Worm (Caenorhabditis elegans) whole organism, young adult: ENCODE data around the gene bath-39.

Experiments used
- B0261.1 ChIP-seq: sonication (generic microtip); optimal IDR thresholded peaks from 2 replicates; lab custom pipeline; 2016; ENCODE audit warnings: mild to moderate bottlenecking, missing genetic modification characterization, moderate library complexity, missing compliant biosample characterization
- F23B12.7 ChIP-seq: sonication (generic microtip); optimal IDR thresholded peaks from 2 replicates; lab custom pipeline; 2017; ENCODE audit warnings: missing genetic modification characterization, mild to moderate bottlenecking, missing compliant biosample characterization, antibody characterized with exemption, moderate library complexity; ENCODE audit not compliant: insufficient read depth
- F33H1.4 ChIP-seq: fragments of 200-800 bp; sonication (Bioruptor generic); IDR thresholded peaks from 2 replicates; pipeline ENCODE4 v1.3.6; 2022; ENCODE audit warnings: missing genetic modification reagents, missing genetic modification characterization, missing compliant biosample characterization
- F55B11.4 ChIP-seq: sonication (generic microtip); optimal IDR thresholded peaks from 2 replicates; lab custom pipeline; 2016; ENCODE audit warnings: missing compliant biosample characterization, missing genetic modification characterization, borderline replicate concordance; ENCODE audit not compliant: insufficient read depth
- K12H6.12 ChIP-seq: fragments of 200-800 bp; sonication (Bioruptor generic); optimal IDR thresholded peaks from 2 replicates; lab custom pipeline; 2018; ENCODE audit warnings: mild to moderate bottlenecking, missing genetic modification characterization, missing compliant biosample characterization
- T07F8.4 ChIP-seq: sonication (generic microtip); optimal IDR thresholded peaks from 2 replicates; lab custom pipeline; 2016; ENCODE audit warnings: mild to moderate bottlenecking, missing genetic modification characterization, moderate library complexity, missing compliant biosample characterization
- Y53G8AR.9 ChIP-seq: fragments of 200-800 bp; sonication (Bioruptor generic); conservative IDR thresholded peaks from 2 replicates; pipeline ENCODE4 v1.3.6; 2022; ENCODE audit warnings: missing genetic modification reagents, missing genetic modification characterization, missing compliant biosample characterization
- Y67H2A.10 ChIP-seq: fragments of 200-800 bp; sonication (Bioruptor generic); conservative IDR thresholded peaks from 2 replicates; pipeline ENCODE4 v1.3.6; 2022; ENCODE audit warnings: missing genetic modification reagents, missing genetic modification characterization, missing compliant biosample characterization
- Y95B8A.8 ChIP-seq: fragments of 200-800 bp; sonication (Bioruptor generic); IDR thresholded peaks from 2 replicates; pipeline ENCODE4 v1.3.6; 2022; ENCODE audit warnings: missing genetic modification reagents, missing genetic modification characterization, missing compliant biosample characterization
- ZK185.1 ChIP-seq: sonication (generic microtip); optimal IDR thresholded peaks from 2 replicates; lab custom pipeline; 2016; ENCODE audit warnings: mild to moderate bottlenecking, missing genetic modification characterization, missing compliant biosample characterization; ENCODE audit not compliant: poor library complexity, severe bottlenecking
- attf-3 ChIP-seq: fragments of 200-800 bp; sonication (Bioruptor generic); conservative IDR thresholded peaks from 2 replicates; pipeline ENCODE4 v1.3.6; 2022; ENCODE audit warnings: missing genetic modification reagents, missing genetic modification characterization, missing compliant biosample characterization
- attf-6 ChIP-seq: fragments of 200-800 bp; sonication (Bioruptor generic); IDR thresholded peaks from 2 replicates; pipeline ENCODE4 v1.3.6; 2022; ENCODE audit warnings: missing genetic modification reagents, missing genetic modification characterization, missing compliant biosample characterization
- cebp-1 ChIP-seq, 2 experiments: fragments of 200-800 bp in 1 of 2; sonication (Bioruptor generic) in 1 of 2; sonication (generic microtip) in 1 of 2; IDR thresholded peaks in 1 of 2; optimal IDR thresholded peaks in 1 of 2; 2 replicates each; pipeline versions ENCODE4 v1.3.6 to Lab custom; 2017 to 2022; ENCODE audit warnings: missing compliant biosample characterization in 2 of 2, missing genetic modification characterization in 2 of 2, mild to moderate bottlenecking in 1 of 2, missing genetic modification reagents in 1 of 2, moderate library complexity in 1 of 2
- cebp-2 ChIP-seq: fragments of 200-800 bp; sonication (Bioruptor generic); IDR thresholded peaks from 2 replicates; pipeline ENCODE4 v1.3.6; 2022; ENCODE audit warnings: missing genetic modification characterization, missing compliant biosample characterization
- ceh-40 ChIP-seq: fragments of 200-800 bp; sonication (Bioruptor generic); IDR thresholded peaks from 2 replicates; pipeline ENCODE4 v1.3.6; 2022; ENCODE audit warnings: missing genetic modification characterization, missing compliant biosample characterization
- chd-7 ChIP-seq: sonication (generic microtip); optimal IDR thresholded peaks from 2 replicates; lab custom pipeline; 2016; ENCODE audit warnings: mild to moderate bottlenecking, missing genetic modification characterization, moderate library complexity, missing compliant biosample characterization
- dox-1 ChIP-seq: fragments of 200-800 bp; sonication (Bioruptor generic); IDR thresholded peaks from 2 replicates; pipeline ENCODE4 v1.3.6; 2022; ENCODE audit warnings: missing genetic modification reagents, missing genetic modification characterization, missing compliant biosample characterization
- egl-44 ChIP-seq: fragments of 200-800 bp; sonication (Bioruptor generic); IDR thresholded peaks from 2 replicates; pipeline ENCODE4 v1.3.6; 2022; ENCODE audit warnings: missing genetic modification reagents, missing genetic modification characterization, missing compliant biosample characterization
- ets-4 ChIP-seq: fragments of 200-800 bp; sonication (Bioruptor generic); optimal IDR thresholded peaks from 2 replicates; lab custom pipeline; 2018; ENCODE audit warnings: mild to moderate bottlenecking, missing genetic modification characterization, missing compliant biosample characterization
- hmg-1.2 ChIP-seq: fragments of 200-800 bp; sonication (Bioruptor generic); IDR thresholded peaks from 2 replicates; pipeline ENCODE4 v1.3.6; 2022; ENCODE audit warnings: missing genetic modification reagents, missing genetic modification characterization, missing compliant biosample characterization
- lin-26 ChIP-seq: fragments of 200-800 bp; sonication (Bioruptor generic); IDR thresholded peaks from 2 replicates; pipeline ENCODE4 v1.3.6; 2022; ENCODE audit warnings: missing genetic modification reagents, missing genetic modification characterization, missing compliant biosample characterization
- lin-35 ChIP-seq, 3 experiments: fragments of 150-350 bp in 2 of 3; sonication (generic microtip) in 1 of 3; optimal IDR thresholded peaks; 2 replicates each; lab custom pipeline; 2014 to 2018; ENCODE audit warnings: missing biosample characterization in 3 of 3, missing genetic modification characterization in 3 of 3, missing genetic modification reagents in 3 of 3
- lin-40 ChIP-seq: sonication (generic microtip); optimal IDR thresholded peaks from 2 replicates; lab custom pipeline; 2016; ENCODE audit warnings: missing genetic modification characterization, mild to moderate bottlenecking, missing compliant biosample characterization, missing genotype, missing genetic modification reagents
- lsl-1 ChIP-seq: fragments of 200-800 bp; sonication (Bioruptor generic); optimal IDR thresholded peaks from 2 replicates; lab custom pipeline; 2018; ENCODE audit warnings: mild to moderate bottlenecking, missing genetic modification characterization, moderate library complexity, missing compliant biosample characterization
- madf-10 ChIP-seq: sonication (generic microtip); optimal IDR thresholded peaks from 2 replicates; lab custom pipeline; 2016; ENCODE audit warnings: mild to moderate bottlenecking, missing genetic modification characterization, missing compliant biosample characterization
- madf-8 ChIP-seq: fragments of 200-800 bp; sonication (Bioruptor generic); conservative IDR thresholded peaks from 2 replicates; pipeline ENCODE4 v1.3.6; 2022; ENCODE audit warnings: missing genetic modification reagents, missing genetic modification characterization, missing compliant biosample characterization
- nhr-27 ChIP-seq: fragments of 200-800 bp; sonication (Bioruptor generic); optimal IDR thresholded peaks from 2 replicates; lab custom pipeline; 2018; ENCODE audit warnings: mild to moderate bottlenecking, missing genetic modification characterization, moderate library complexity, missing compliant biosample characterization
- nhr-80 ChIP-seq: sonication (generic microtip); optimal IDR thresholded peaks from 2 replicates; lab custom pipeline; 2016; ENCODE audit warnings: missing genetic modification characterization, missing compliant biosample characterization
- nhr-90 ChIP-seq: sonication (generic microtip); optimal IDR thresholded peaks from 2 replicates; lab custom pipeline; 2016; ENCODE audit warnings: missing genotype, mild to moderate bottlenecking, missing genetic modification characterization, missing compliant biosample characterization
- pbrm-1 ChIP-seq: fragments of 200-800 bp; sonication (Bioruptor generic); IDR thresholded peaks from 2 replicates; pipeline ENCODE4 v1.3.6; 2022; ENCODE audit warnings: missing genetic modification reagents, missing genetic modification characterization, missing compliant biosample characterization
- rec-8 ChIP-seq, 2 experiments: sonication (generic microtip); optimal IDR thresholded peaks; 2 replicates each; lab custom pipeline; 2016; ENCODE audit warnings: mild to moderate bottlenecking in 2 of 2, missing genetic modification characterization in 2 of 2, missing genetic modification reagents in 2 of 2, missing genotype in 2 of 2, missing biosample characterization in 1 of 2, missing compliant biosample characterization in 1 of 2, moderate library complexity in 1 of 2
- snpc-1.3 ChIP-seq: sonication (generic microtip); optimal IDR thresholded peaks from 2 replicates; lab custom pipeline; 2017; ENCODE audit warnings: missing genetic modification characterization, mild to moderate bottlenecking, missing compliant biosample characterization, antibody characterized with exemption, moderate library complexity, missing genotype, missing genetic modification reagents; ENCODE audit not compliant: insufficient read depth
- snpc-4 ChIP-seq, 5 experiments: fragments of 150-350 bp in 1 of 5; sonication (generic microtip) in 4 of 5; optimal IDR thresholded peaks; 2 replicates each; lab custom pipeline; 2014 to 2018; ENCODE audit warnings: missing genetic modification characterization in 5 of 5, missing biosample characterization in 3 of 5, antibody characterized with exemption in 2 of 5, mild to moderate bottlenecking in 2 of 5, missing compliant biosample characterization in 2 of 5, missing genotype in 2 of 5, moderate library complexity in 2 of 5, missing genetic modification reagents in 1 of 5
- sptf-2 ChIP-seq: fragments of 200-800 bp; sonication (Bioruptor generic); optimal IDR thresholded peaks from 2 replicates; lab custom pipeline; 2018; ENCODE audit warnings: mild to moderate bottlenecking, missing genetic modification characterization, missing compliant biosample characterization
- tbp1 ChIP-seq: fragments of 200-800 bp; sonication (Bioruptor generic); optimal IDR thresholded peaks from 2 replicates; lab custom pipeline; 2018; ENCODE audit warnings: mild to moderate bottlenecking, missing genetic modification characterization, missing compliant biosample characterization
- tbx-9 ChIP-seq: sonication (generic microtip); optimal IDR thresholded peaks from 2 replicates; lab custom pipeline; 2016; ENCODE audit warnings: borderline replicate concordance, missing genetic modification characterization, inconsistent platforms, missing compliant biosample characterization
- ztf-22 ChIP-seq: fragments of 200-800 bp; sonication (Bioruptor generic); optimal IDR thresholded peaks from 2 replicates; lab custom pipeline; 2018; ENCODE audit warnings: mild to moderate bottlenecking, missing genetic modification characterization, moderate library complexity, missing compliant biosample characterization
- ztf-25 ChIP-seq: fragments of 200-800 bp; sonication (Bioruptor generic); IDR thresholded peaks from 2 replicates; pipeline ENCODE4 v1.3.6; 2022; ENCODE audit warnings: missing genetic modification reagents, missing genetic modification characterization, missing compliant biosample characterization
- ztf-28 ChIP-seq: fragments of 200-800 bp; sonication (Bioruptor generic); IDR thresholded peaks from 2 replicates; pipeline ENCODE4 v1.3.6; 2022; ENCODE audit warnings: missing genetic modification reagents, missing genetic modification characterization, missing compliant biosample characterization
- ztf-6 ChIP-seq: fragments of 200-800 bp; sonication (Bioruptor generic); IDR thresholded peaks from 2 replicates; pipeline ENCODE4 v1.3.6; 2022; ENCODE audit warnings: missing genetic modification reagents, missing genetic modification characterization, missing compliant biosample characterization

Gene bath-39

DNA sequence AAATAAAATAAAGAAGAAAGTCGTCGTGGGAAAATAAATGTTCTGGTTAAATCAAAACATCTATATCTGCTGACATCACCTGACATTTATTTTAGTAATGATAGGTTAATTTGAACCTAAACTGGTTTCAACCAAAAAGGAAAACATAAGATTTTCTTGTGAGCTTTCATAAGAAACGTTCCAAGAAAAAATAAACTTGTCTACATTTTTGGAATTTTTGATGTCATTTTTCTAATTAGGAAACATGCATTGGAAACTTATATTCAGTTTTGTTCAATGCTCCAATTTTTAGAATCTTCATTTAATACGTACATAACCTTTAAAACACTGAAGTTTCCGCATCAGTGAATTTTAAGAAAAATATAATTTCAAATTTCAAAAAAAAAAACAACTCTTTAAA, 26.5 kb downstream of the bath-39 start:
- TF ChIP-seq F33H1.4 (GFP tag; lab: Robert Waterston, UW): no peak
- no peak for TF ChIP-seq B0261.1
- no peak for TF ChIP-seq Y95B8A.8 (GFP tag; lab: Robert Waterston, UW)
- no peak for TF ChIP-seq lin-35 (GFP tag; optimal IDR thresholded peaks at IDR 0.05; lab: Kevin White, UChicago)
- TF ChIP-seq nhr-80 (tag; lab: Kevin White, UChicago): no peak
- no peak for TF ChIP-seq Y53G8AR.9
- no peak for TF ChIP-seq ets-4 (GFP tag; lab: Kevin White, UChicago)
- TF ChIP-seq lin-26 (GFP tag; lab: Robert Waterston, UW): no peak
- TF ChIP-seq ceh-40 (GFP tag; lab: Robert Waterston, UW): no peak

DNA sequence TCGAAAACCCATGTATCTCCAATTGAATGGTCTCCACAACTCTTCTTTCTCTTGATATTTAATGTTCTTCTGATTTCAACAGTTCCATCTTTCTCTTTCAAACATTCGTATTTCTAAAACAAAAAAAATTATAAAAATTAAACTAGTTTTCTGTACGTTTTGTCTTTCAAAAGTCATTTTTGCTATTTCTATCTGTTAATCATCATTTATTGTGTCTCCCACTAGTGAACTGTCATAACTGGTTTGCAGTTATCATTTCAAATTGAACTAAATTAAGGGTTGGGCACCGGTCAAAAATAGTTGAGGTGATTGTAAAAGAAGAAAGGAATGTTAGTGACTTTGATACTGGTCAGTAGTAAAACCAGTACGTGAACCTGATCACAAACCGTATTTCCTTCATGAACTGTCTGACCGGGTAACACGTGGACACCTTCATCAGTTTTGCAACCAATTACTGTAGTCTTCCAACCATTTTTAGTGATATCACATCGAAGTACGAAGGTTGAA, 29.1 kb downstream of the bath-39 start:
- no peak for TF ChIP-seq rec-8 (tag; optimal IDR thresholded peaks at IDR 0.05; lab: Kevin White, UChicago)
- TF ChIP-seq ztf-25 (GFP tag; lab: Robert Waterston, UW): no peak
- no peak for TF ChIP-seq chd-7 (tag; lab: Kevin White, UChicago)
- TF ChIP-seq nhr-27 (tag; lab: Kevin White, UChicago): no peak

DNA sequence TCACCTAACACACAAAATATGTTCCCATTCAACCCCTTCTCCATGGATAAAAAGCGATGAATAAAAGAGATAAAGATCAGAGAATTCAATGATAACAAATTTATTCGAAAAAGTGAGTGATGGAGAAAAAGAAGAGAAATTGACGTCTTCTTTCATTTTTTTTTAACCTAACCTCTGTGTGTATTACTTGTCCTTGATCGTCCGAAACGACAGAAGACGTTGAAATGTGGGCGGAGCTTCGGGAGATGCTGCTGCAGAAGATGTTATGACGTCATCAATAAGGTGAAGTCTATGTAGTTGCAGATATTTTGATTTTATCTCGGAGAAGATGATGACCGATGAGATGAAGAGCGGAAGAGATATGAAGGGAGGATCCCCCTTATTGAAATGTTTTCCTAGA, 30.6 kb downstream of the bath-39 start, which contains the start of gene T10G3.3:
T10G3.3 (minus strand) TSS at position 370 of the 400 bp plus-strand sequence.
- TF ChIP-seq pbrm-1 (GFP tag; lab: Robert Waterston, UW): no peak
- TF ChIP-seq ztf-28 (GFP tag; lab: Robert Waterston, UW): no peak
- TF ChIP-seq ets-4 (GFP tag; lab: Kevin White, UChicago): no peak
- TF ChIP-seq cebp-2 (GFP tag; lab: Robert Waterston, UW): no peak
- TF ChIP-seq madf-8 (GFP tag; lab: Robert Waterston, UW): no peak
- TF ChIP-seq, all 124 proteins: peak for 0

DNA sequence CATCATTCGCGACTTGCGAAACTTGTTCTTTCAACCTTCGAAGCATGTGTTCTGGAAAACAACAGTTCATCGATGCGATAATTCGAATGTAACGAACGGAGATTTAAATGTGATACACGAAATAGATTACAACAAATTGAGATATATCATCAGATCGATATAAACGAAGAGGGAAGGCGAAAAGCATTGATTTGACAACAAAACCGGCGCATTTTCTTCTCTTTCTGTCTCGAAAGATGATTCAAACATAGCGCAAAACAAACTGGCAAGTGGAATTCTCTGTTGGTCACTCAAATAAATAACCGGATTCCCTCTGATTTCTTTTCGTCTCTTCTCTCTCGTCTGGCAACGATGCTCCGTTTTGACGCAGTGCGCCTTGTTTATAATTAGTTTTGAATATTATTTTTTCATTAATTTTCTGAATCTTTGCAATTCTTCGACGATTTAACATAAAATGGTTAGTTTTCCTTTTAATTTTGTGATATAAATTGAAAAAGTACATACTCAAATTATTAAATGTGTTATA, 38.1 kb downstream of the bath-39 start, which contains the start of the genes eea-1 and gut-2:
eea-1 (minus strand) TSS at position 51 of the 526 bp plus-strand sequence.
gut-2 (plus strand) TSS at position 369 of the 526 bp plus-strand sequence.
- TF ChIP-seq ztf-22 (GFP tag; lab: Kevin White, UChicago) (no peak), snpc-1.3 (tag; lab: Kevin White, UChicago) (no peak), cebp-1 (GFP tag; IDR thresholded peaks at IDR 0.05; lab: Robert Waterston, UW) (no peak), cebp-1 (tag; optimal IDR thresholded peaks at IDR 0.05; lab: Kevin White, UChicago) (peak; percentile 7), F55B11.4 (tag; lab: Kevin White, UChicago) (no peak), sptf-2 (no peak), ZK185.1 (no peak), K12H6.12 (tag; lab: Kevin White, UChicago) (peak; percentile 5), cebp-2 (GFP tag; lab: Robert Waterston, UW) (no peak), egl-44 (GFP tag; lab: Robert Waterston, UW) (no peak), nhr-90 (tag; lab: Kevin White, UChicago) (no peak), F23B12.7 (peak; percentile 32), attf-3 (GFP tag; lab: Robert Waterston, UW) (peak; percentile 98), hmg-1.2 (GFP tag; lab: Robert Waterston, UW) (peak; percentile 29; the same call in 1 of the 2 replicates), lin-40 (tag; lab: Kevin White, UChicago) (peak; percentile 26), tbp1 (GFP tag; lab: Kevin White, UChicago) (peak; percentile 7), dox-1 (peak; percentile 65; the same call in 1 of the 2 replicates), T07F8.4 (no peak), Y67H2A.10 (no peak), madf-10 (no peak), tbx-9 (no peak), snpc-4 (GFP tag; optimal IDR thresholded peaks at IDR 0.05; lab: Kevin White, UChicago) (no peak), snpc-4 (tag; optimal IDR thresholded peaks at IDR 0.05; lab: Kevin White, UChicago) (peak in 1 of 4 experiments; percentile 50), lsl-1 (GFP tag; lab: Kevin White, UChicago) (peak; percentile 32), ztf-6 (no peak), attf-6 (GFP tag; lab: Robert Waterston, UW) (no peak)
